Fruit fly (Drosophila melanogaster): ENCODE measurements around the gene CG5180.

Gene CG5180

dm6 chr3R:20579816-20580215 is 22.1 kb downstream of the CG5180 start, which contains the start of the genes EloB and Srp14:
EloB (minus strand) TSS chr3R:20579850.
Srp14 (plus strand) TSS chr3R:20580115.
- TF ChIP-seq CG13204 (GFP tag; optimal IDR thresholded peaks at IDR 0.05) (no peak), EcR (GFP tag; optimal IDR thresholded peaks at IDR 0.05) (peak; percentile 98), D1 (tag; optimal IDR thresholded peaks at IDR 0.05) (no peak), CG32121 (GFP tag; IDR thresholded peaks at IDR 0.05) (peak; percentile 66), Snoo (tag; optimal IDR thresholded peaks at IDR 0.05) (peak; percentile 66), CG10348 (GFP tag; IDR thresholded peaks at IDR 0.05) (no peak), CG14655 (GFP tag; optimal IDR thresholded peaks at IDR 0.05) (no peak), CG4496 (GFP tag; IDR thresholded peaks at IDR 0.05) (peak; percentile 77), CG17806 (tag; optimal IDR thresholded peaks at IDR 0.05) (peak; percentile 70), fd96Ca (GFP tag; IDR thresholded peaks at IDR 0.05) (peak; percentile 81), Pif1B (GFP tag; optimal IDR thresholded peaks at IDR 0.05) (no peak), CG15710 (tag; optimal IDR thresholded peaks at IDR 0.05) (peak; percentile 78), Ets98B (GFP tag; IDR thresholded peaks at IDR 0.05) (peak; percentile 78), CG8159 (tag; optimal IDR thresholded peaks at IDR 0.05) (no peak), CG8301 (tag; optimal IDR thresholded peaks at IDR 0.05) (peak; percentile 64), CG34367 (tag; optimal IDR thresholded peaks at IDR 0.05) (peak; percentile 55), CG12605 (GFP tag; IDR thresholded peaks at IDR 0.05) (peak; percentile 57; the same call in 1 of the 2 replicates), CG9948 (tag; optimal IDR thresholded peaks at IDR 0.05) (peak; percentile 65), Pif1A (GFP tag; optimal IDR thresholded peaks at IDR 0.05) (no peak), rn (GFP tag; IDR thresholded peaks at IDR 0.05) (no peak), gl (tag; optimal IDR thresholded peaks at IDR 0.05) (peak; percentile 33)

dm6 chr3R:20581376-20581775 is 23.6 kb downstream of the CG5180 start, which contains the start of gene CG34008:
CG34008 (minus strand) TSS chr3R:20581522.
- TF ChIP-seq Pif1B (GFP tag; optimal IDR thresholded peaks at IDR 0.05) (no peak), CG9948 (tag; optimal IDR thresholded peaks at IDR 0.05) (no peak), CG10348 (GFP tag; IDR thresholded peaks at IDR 0.05) (no peak), Snoo (tag; optimal IDR thresholded peaks at IDR 0.05) (no peak)

dm6 chr3R:20585566-20585965 is 27.8 kb downstream of the CG5180 start, which contains the start of gene CG16953:
CG16953 (minus strand) TSS chr3R:20585833.
- TF ChIP-seq Pif1B (GFP tag; optimal IDR thresholded peaks at IDR 0.05) (no peak), EcR (GFP tag; optimal IDR thresholded peaks at IDR 0.05) (peak; percentile 5), CG10348 (GFP tag; IDR thresholded peaks at IDR 0.05) (no peak), CG12605 (GFP tag; IDR thresholded peaks at IDR 0.05) (no peak)

dm6 chr3R:20586409-20586808 is 28.7 kb downstream of the CG5180 start:
- TF ChIP-seq CG8159 (tag; optimal IDR thresholded peaks at IDR 0.05) (no peak), Pif1B (GFP tag; optimal IDR thresholded peaks at IDR 0.05) (no peak), CG32121 (GFP tag; IDR thresholded peaks at IDR 0.05) (no peak), CG13204 (GFP tag; optimal IDR thresholded peaks at IDR 0.05) (no peak)

dm6 chr3R:20587630-20588479 is 30.1 kb downstream of the CG5180 start, which contains the start of gene Septin2:
Septin2 (minus strand) TSS chr3R:20588356.
- peak; percentile 85 for TF ChIP-seq CG4496 (GFP tag; IDR thresholded peaks at IDR 0.05)
- peak; percentile 94 for TF ChIP-seq CG8159 (tag; optimal IDR thresholded peaks at IDR 0.05)
- peak; percentile 42; the same call in 1 of the 2 replicates for TF ChIP-seq CG10348 (GFP tag; IDR thresholded peaks at IDR 0.05)
- peak; percentile 91 for TF ChIP-seq CG17806 (tag; optimal IDR thresholded peaks at IDR 0.05)
- no peak for TF ChIP-seq Pif1B (GFP tag; optimal IDR thresholded peaks at IDR 0.05)
- peak; percentile 63 for TF ChIP-seq EcR (GFP tag; optimal IDR thresholded peaks at IDR 0.05)
- TF ChIP-seq CG15710 (tag; optimal IDR thresholded peaks at IDR 0.05), result peak; percentile 87
- peak; percentile 95 for TF ChIP-seq CG14655 (GFP tag; optimal IDR thresholded peaks at IDR 0.05)
- peak; percentile 61 for TF ChIP-seq CG12605 (GFP tag; IDR thresholded peaks at IDR 0.05)
- peak; percentile 95 for TF ChIP-seq CG8301 (tag; optimal IDR thresholded peaks at IDR 0.05)
- peak; percentile 84 for TF ChIP-seq fd96Ca (GFP tag; IDR thresholded peaks at IDR 0.05)
- TF ChIP-seq CG13204 (GFP tag; optimal IDR thresholded peaks at IDR 0.05), result peak; percentile 57
- peak; percentile 91 for TF ChIP-seq CG9948 (tag; optimal IDR thresholded peaks at IDR 0.05)
- peak; percentile 53 for TF ChIP-seq Pif1A (GFP tag; optimal IDR thresholded peaks at IDR 0.05)
- TF ChIP-seq CG32121 (GFP tag; IDR thresholded peaks at IDR 0.05), result peak; percentile 80
- TF ChIP-seq Snoo (tag; optimal IDR thresholded peaks at IDR 0.05), result peak; percentile 91
- TF ChIP-seq Ets98B (GFP tag; IDR thresholded peaks at IDR 0.05), result peak; percentile 75
- TF ChIP-seq D1 (tag; optimal IDR thresholded peaks at IDR 0.05), result no peak
- TF ChIP-seq gl (tag; optimal IDR thresholded peaks at IDR 0.05), result peak; percentile 68
- TF ChIP-seq rn (GFP tag; IDR thresholded peaks at IDR 0.05), result peak; percentile 74
- TF ChIP-seq CG34367 (tag; optimal IDR thresholded peaks at IDR 0.05), result peak; percentile 80

dm6 chr3R:20588480-20588785 is 30.7 kb downstream of the CG5180 start, which contains the start of gene Srp72:
Srp72 (plus strand) TSS chr3R:20588711.
- TF ChIP-seq CG34367 (tag; optimal IDR thresholded peaks at IDR 0.05) (no peak), CG4496 (GFP tag; IDR thresholded peaks at IDR 0.05) (peak; percentile 41; the same call in 2 of the 3 replicates), Pif1A (GFP tag; optimal IDR thresholded peaks at IDR 0.05) (peak; percentile 6), CG9948 (tag; optimal IDR thresholded peaks at IDR 0.05) (peak; percentile 10), CG14655 (GFP tag; optimal IDR thresholded peaks at IDR 0.05) (no peak), CG17806 (tag; optimal IDR thresholded peaks at IDR 0.05) (peak; percentile 54), CG8159 (tag; optimal IDR thresholded peaks at IDR 0.05) (peak; percentile 47), CG32121 (GFP tag; IDR thresholded peaks at IDR 0.05) (0 out of 2 replicates have a peak, but pooled peaks have one; percentile 13), CG15710 (tag; optimal IDR thresholded peaks at IDR 0.05) (peak; percentile 39), CG12605 (GFP tag; IDR thresholded peaks at IDR 0.05) (peak; percentile 24; the same call in 1 of the 2 replicates), CG8301 (tag; optimal IDR thresholded peaks at IDR 0.05) (no peak), Ets98B (GFP tag; IDR thresholded peaks at IDR 0.05) (peak; percentile 34)

Measured in whole organism, pupa.